Worm (Caenorhabditis elegans) whole organism, L1 larva: ENCODE results near the gene srh-248.

Source experiments
- C16A3.4 ChIP-seq: fragments of 150-350 bp; optimal IDR thresholded peaks from 2 replicates; lab custom pipeline; 2014; ENCODE audit warnings: missing biosample characterization, missing genetic modification characterization
- F16B12.6 ChIP-seq: fragments of 150-350 bp; optimal IDR thresholded peaks from 2 replicates; lab custom pipeline; 2014; ENCODE audit warnings: missing biosample characterization, missing genetic modification characterization
- alr-1 ChIP-seq: fragments of 200-800 bp; sonication (Bioruptor generic); optimal IDR thresholded peaks from 2 replicates; lab custom pipeline; 2018; ENCODE audit warnings: borderline replicate concordance, mild to moderate bottlenecking, missing genetic modification characterization, missing compliant biosample characterization
- aly-2 ChIP-seq: fragments of 150-350 bp; optimal IDR thresholded peaks from 2 replicates; lab custom pipeline; 2014; ENCODE audit warnings: missing biosample characterization, missing genetic modification characterization
- ceh-8 ChIP-seq: fragments of 200-800 bp; sonication (Bioruptor generic); optimal IDR thresholded peaks from 2 replicates; lab custom pipeline; 2018; ENCODE audit warnings: mild to moderate bottlenecking, missing genetic modification characterization, moderate library complexity, missing compliant biosample characterization
- ceh-82 ChIP-seq, 3 experiments: fragments of 150-350 bp in 1 of 3; sonication (generic microtip) in 2 of 3; optimal IDR thresholded peaks; 2 replicates each; lab custom pipeline; 2014 to 2017; ENCODE audit warnings: missing biosample characterization in 3 of 3, missing genetic modification characterization in 3 of 3
- ceh-88 ChIP-seq: fragments of 200-800 bp; sonication (Bioruptor generic); IDR thresholded peaks from 2 replicates; pipeline ENCODE4 v1.3.6; 2022; ENCODE audit warnings: missing genetic modification characterization, missing compliant biosample characterization
- efl-1 ChIP-seq, 4 experiments: fragments of 150-350 bp; optimal IDR thresholded peaks in 3 of 4; peaks in 1 of 4; 1 replicate in 1 of 4; 2 replicates in 3 of 4; lab custom pipeline; 2014; ENCODE audit warnings: missing biosample characterization in 2 of 4, missing genetic modification characterization in 2 of 4, missing genetic modification reagents in 2 of 4
- egl-27 ChIP-seq, 2 experiments: fragments of 150-350 bp in 1 of 2; sonication (generic microtip); optimal IDR thresholded peaks; 3 replicates each; lab custom pipeline; 2017 to 2018; ENCODE audit warnings: missing biosample characterization in 2 of 2, missing genetic modification characterization in 2 of 2, missing genetic modification reagents in 2 of 2
- ets-5 ChIP-seq: fragments of 200-800 bp; sonication (Bioruptor generic); IDR thresholded peaks from 2 replicates; pipeline ENCODE4 v1.3.6; 2022; ENCODE audit warnings: missing genetic modification characterization, missing compliant biosample characterization
- fkh-10 ChIP-seq: sonication (generic microtip); optimal IDR thresholded peaks from 2 replicates; lab custom pipeline; 2017; ENCODE audit warnings: missing biosample characterization, missing genetic modification reagents, missing genetic modification characterization
- fkh-8 ChIP-seq: sonication (generic microtip); optimal IDR thresholded peaks from 2 replicates; lab custom pipeline; 2016; ENCODE audit warnings: mild to moderate bottlenecking, missing genetic modification characterization, missing compliant biosample characterization
- grh-1 ChIP-seq: fragments of 200-800 bp; sonication (Bioruptor generic); IDR thresholded peaks from 2 replicates; pipeline ENCODE4 v1.3.6; 2022; ENCODE audit warnings: missing genetic modification reagents, missing genetic modification characterization, missing compliant biosample characterization
- irx-1 ChIP-seq: sonication (generic microtip); optimal IDR thresholded peaks from 2 replicates; lab custom pipeline; 2016; ENCODE audit warnings: missing genetic modification characterization, missing compliant biosample characterization
- isw-1 ChIP-seq: fragments of 200-800 bp; sonication (Bioruptor generic); IDR thresholded peaks from 2 replicates; pipeline ENCODE4 v1.3.6; 2022; ENCODE audit warnings: missing genetic modification characterization, missing compliant biosample characterization
- lin-14 ChIP-seq: fragments of 200-800 bp; sonication (Bioruptor generic); optimal IDR thresholded peaks from 2 replicates; lab custom pipeline; 2018; ENCODE audit warnings: mild to moderate bottlenecking, missing genetic modification characterization, moderate library complexity, missing compliant biosample characterization
- lin-35 ChIP-seq, 2 experiments: fragments of 150-350 bp; optimal IDR thresholded peaks; 2 replicates each; lab custom pipeline; 2014; ENCODE audit warnings: missing biosample characterization in 2 of 2, missing genetic modification characterization in 2 of 2, missing genetic modification reagents in 2 of 2
- mep-1 ChIP-seq: fragments of 150-350 bp; optimal IDR thresholded peaks from 2 replicates; lab custom pipeline; 2014; ENCODE audit warnings: missing biosample characterization, missing genetic modification characterization
- nhr-12 ChIP-seq: sonication (generic microtip); optimal IDR thresholded peaks from 2 replicates; lab custom pipeline; 2017; ENCODE audit warnings: missing biosample characterization, missing genetic modification characterization
- nhr-237 ChIP-seq: fragments of 150-350 bp; optimal IDR thresholded peaks from 2 replicates; lab custom pipeline; 2014; ENCODE audit warnings: missing biosample characterization, missing genetic modification characterization
- nhr-84 ChIP-seq: sonication (generic microtip); optimal IDR thresholded peaks from 2 replicates; lab custom pipeline; 2017; ENCODE audit warnings: missing biosample characterization, missing genetic modification characterization
- nhr-90 ChIP-seq: sonication (generic microtip); optimal IDR thresholded peaks from 2 replicates; lab custom pipeline; 2016; ENCODE audit warnings: mild to moderate bottlenecking, missing genetic modification characterization, missing compliant biosample characterization; ENCODE audit not compliant: poor library complexity
- pag-3 ChIP-seq: sonication (generic microtip); optimal IDR thresholded peaks from 2 replicates; lab custom pipeline; 2017; ENCODE audit warnings: missing genetic modification characterization, mild to moderate bottlenecking, missing compliant biosample characterization, antibody characterized with exemption, borderline replicate concordance; ENCODE audit not compliant: insufficient read depth
- pqm-1 ChIP-seq: sonication (generic microtip); optimal IDR thresholded peaks from 3 replicates; lab custom pipeline; 2017; ENCODE audit warnings: missing biosample characterization, missing genetic modification characterization
- sox-4 ChIP-seq: sonication (generic microtip); optimal IDR thresholded peaks from 2 replicates; lab custom pipeline; 2016; ENCODE audit warnings: missing genetic modification characterization, missing compliant biosample characterization
- sptf-1 ChIP-seq: fragments of 150-350 bp; optimal IDR thresholded peaks from 2 replicates; lab custom pipeline; 2014; ENCODE audit warnings: missing biosample characterization, missing genetic modification characterization
- sup-37 ChIP-seq: fragments of 200-800 bp; sonication (Bioruptor generic); optimal IDR thresholded peaks from 2 replicates; lab custom pipeline; 2018; ENCODE audit warnings: mild to moderate bottlenecking, missing genetic modification characterization, missing compliant biosample characterization
- unc-30 ChIP-seq: sonication (generic microtip); optimal IDR thresholded peaks from 2 replicates; lab custom pipeline; 2017; ENCODE audit warnings: missing biosample characterization, missing genetic modification characterization
- unc-86 ChIP-seq: sonication (generic microtip); optimal IDR thresholded peaks from 2 replicates; lab custom pipeline; 2016; ENCODE audit warnings: missing genetic modification characterization, missing compliant biosample characterization
- vab-15 ChIP-seq: sonication (generic microtip); optimal IDR thresholded peaks from 2 replicates; lab custom pipeline; 2017; ENCODE audit warnings: missing genotype, mild to moderate bottlenecking, missing genetic modification characterization, missing compliant biosample characterization
- xbp-1 ChIP-seq: sonication (generic microtip); optimal IDR thresholded peaks from 2 replicates; lab custom pipeline; 2016; ENCODE audit warnings: missing genetic modification characterization, missing compliant biosample characterization

Gene srh-248

DNA sequence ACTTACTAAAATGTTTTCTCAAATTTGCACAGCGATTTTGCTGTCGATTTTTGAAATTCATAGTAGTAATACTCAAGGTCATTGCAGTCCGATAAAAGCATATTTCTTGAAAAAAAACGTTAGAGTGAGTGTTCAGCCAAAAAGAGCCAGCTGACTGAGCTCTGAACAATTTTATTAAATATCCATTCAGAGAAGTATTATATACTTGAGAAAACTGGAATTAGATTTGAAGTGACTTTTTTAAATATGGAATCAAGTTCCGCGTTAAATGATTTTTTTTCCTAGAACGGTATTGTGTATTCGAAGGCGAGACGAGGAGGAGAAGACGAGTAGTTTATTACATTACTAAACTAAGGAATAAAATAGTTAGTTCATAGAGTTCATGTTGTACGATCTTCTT lies 36.2 kb upstream of the srh-248 start, which contains the start of gene srw-121:
Gene srw-121 (minus strand): TSS at position 101 of the 400 bp plus-strand sequence.
- TF ChIP-seq aly-2, result no peak
- TF ChIP-seq mep-1 (tag; lab: Kevin White, UChicago), result no peak

DNA sequence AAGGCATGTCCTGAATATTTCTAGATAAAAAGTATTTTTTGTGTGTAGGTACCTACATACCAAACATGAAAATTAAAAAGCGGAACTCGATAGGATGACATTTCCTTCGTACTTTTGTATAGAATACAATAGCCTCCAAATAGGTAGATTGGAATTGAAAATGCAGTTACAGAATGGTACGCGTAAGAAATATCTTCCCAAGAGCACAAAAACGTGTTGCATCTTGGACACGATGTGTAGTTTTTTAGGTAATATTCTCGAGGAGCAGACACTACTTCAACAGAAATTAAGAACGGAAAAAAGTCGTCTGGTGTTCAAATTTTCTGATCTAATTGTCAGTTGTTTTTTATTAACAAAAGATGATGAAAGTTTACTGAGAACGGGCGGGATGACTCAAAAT lies 32.2 kb upstream of the srh-248 start, which contains the start of gene srh-85:
Gene srh-85 (minus strand): TSS at position 101 of the 400 bp plus-strand sequence.
- TF ChIP-seq efl-1 (optimal IDR thresholded peaks at IDR 0.05; lab: Kevin White, UChicago) (no peak), efl-1 (GFP tag; optimal IDR thresholded peaks at IDR 0.05 in 1 of 2; lab: Kevin White, UChicago) (peak in 1 of 2 experiments; percentile 62), pqm-1 (tag; lab: Kevin White, UChicago) (no peak), nhr-237 (tag; lab: Kevin White, UChicago) (no peak), sup-37 (GFP tag; lab: Kevin White, UChicago) (no peak)

DNA sequence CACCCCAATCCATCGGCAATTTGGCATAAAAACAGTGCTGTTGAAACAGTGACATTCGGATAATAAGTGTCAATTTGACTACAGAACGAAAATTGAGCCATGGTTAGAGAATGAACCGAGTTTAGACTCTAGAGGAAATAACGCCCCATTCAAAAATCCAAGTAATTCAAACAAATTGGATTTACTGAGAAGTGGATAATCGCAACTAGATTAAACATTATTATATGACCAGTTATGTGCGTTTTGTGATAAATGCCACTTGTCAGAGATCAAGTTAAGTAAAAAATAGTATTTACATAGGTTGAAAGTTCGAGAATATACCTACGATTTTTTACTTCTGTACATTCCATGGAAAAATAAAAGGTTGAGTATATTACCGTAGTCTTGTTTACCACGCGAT lies 30.1 kb upstream of the srh-248 start, which contains the start of gene srw-139:
Gene srw-139 (minus strand): TSS at position 101 of the 400 bp plus-strand sequence.
- TF ChIP-seq vab-15 (tag; lab: Kevin White, UChicago) (no peak), xbp-1 (no peak), fkh-10 (GFP tag; lab: Kevin White, UChicago) (no peak), pqm-1 (tag; lab: Kevin White, UChicago) (no peak), irx-1 (tag; lab: Kevin White, UChicago) (no peak), ceh-8 (GFP tag; lab: Kevin White, UChicago) (no peak), egl-27 (tag; optimal IDR thresholded peaks at IDR 0.05; lab: Kevin White, UChicago) (no peak), nhr-90 (tag; lab: Kevin White, UChicago) (no peak), ceh-82 (tag; optimal IDR thresholded peaks at IDR 0.05; lab: Kevin White, UChicago) (no peak), lin-14 (GFP tag; lab: Kevin White, UChicago) (no peak), unc-86 (tag; lab: Kevin White, UChicago) (no peak)

DNA sequence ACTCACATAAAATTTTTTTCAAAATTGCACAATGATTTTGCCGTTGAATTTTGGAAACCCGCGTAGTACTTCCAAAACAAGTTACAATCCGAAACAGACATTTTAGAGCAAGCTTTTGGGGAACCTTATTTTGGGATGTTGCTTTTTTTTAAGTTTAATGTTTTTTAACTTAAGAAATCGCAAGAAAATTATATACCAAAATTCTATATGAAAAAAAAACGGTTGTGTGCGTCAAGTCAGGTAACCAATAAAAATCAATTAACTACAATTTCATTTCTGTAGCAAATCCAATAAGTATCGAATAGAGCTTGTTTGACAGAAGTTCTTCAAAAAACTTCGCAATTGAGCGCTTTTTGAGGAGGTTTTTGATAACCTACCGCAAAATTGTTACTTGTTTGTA lies 28.1 kb upstream of the srh-248 start, which contains the start of gene srw-117:
Gene srw-117 (minus strand): TSS at position 101 of the 400 bp plus-strand sequence.
- TF ChIP-seq F16B12.6 (tag; lab: Kevin White, UChicago), result no peak
- no peak for TF ChIP-seq nhr-237 (tag; lab: Kevin White, UChicago)
- TF ChIP-seq sptf-1, result no peak
- no peak for TF ChIP-seq grh-1 (GFP tag; lab: Robert Waterston, UW)
- no peak for TF ChIP-seq sox-4
- no peak for TF ChIP-seq alr-1 (tag; lab: Kevin White, UChicago)
- no peak for TF ChIP-seq efl-1 (optimal IDR thresholded peaks at IDR 0.05; lab: Kevin White, UChicago)
- no peak for TF ChIP-seq efl-1 (GFP tag; optimal IDR thresholded peaks at IDR 0.05 in 1 of 2; lab: Kevin White, UChicago)
- no peak for TF ChIP-seq ceh-8 (GFP tag; lab: Kevin White, UChicago)
- no peak for TF ChIP-seq lin-35 (GFP tag; optimal IDR thresholded peaks at IDR 0.05; lab: Kevin White, UChicago)
- no peak for TF ChIP-seq fkh-10 (GFP tag; lab: Kevin White, UChicago)
- TF ChIP-seq nhr-12, result no peak
- no peak for TF ChIP-seq unc-30 (tag; lab: Kevin White, UChicago)

DNA sequence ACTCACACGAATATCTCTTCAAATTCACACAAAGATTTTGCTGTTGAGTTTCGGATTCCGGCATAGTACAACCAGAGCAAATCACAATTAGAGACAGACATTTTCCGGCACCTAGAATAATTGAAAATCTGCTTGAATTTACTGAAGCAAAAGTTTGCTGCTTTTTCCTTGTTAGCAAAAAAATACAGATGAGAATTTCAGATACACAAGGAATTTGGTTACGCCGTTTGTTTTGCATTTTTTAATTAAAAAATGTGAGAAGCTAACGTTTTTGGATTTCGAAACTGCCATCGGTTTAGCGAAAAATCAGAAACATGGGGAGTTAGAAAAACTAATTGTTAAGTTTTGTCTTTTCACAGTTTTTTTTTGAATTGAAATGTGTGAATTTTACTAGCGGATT lies 24.7 kb upstream of the srh-248 start, which contains the start of gene srw-118:
Gene srw-118 (minus strand): TSS at position 101 of the 400 bp plus-strand sequence.
- TF ChIP-seq F16B12.6 (tag; lab: Kevin White, UChicago), result no peak
- no peak for TF ChIP-seq ets-5 (GFP tag; lab: Robert Waterston, UW)
- no peak for TF ChIP-seq fkh-8 (tag; lab: Kevin White, UChicago)
- no peak for TF ChIP-seq isw-1 (GFP tag; lab: Robert Waterston, UW)
- no peak for TF ChIP-seq unc-86 (tag; lab: Kevin White, UChicago)
- TF ChIP-seq pag-3, result no peak
- TF ChIP-seq pqm-1 (tag; lab: Kevin White, UChicago), result no peak
- no peak for TF ChIP-seq efl-1 (optimal IDR thresholded peaks at IDR 0.05; lab: Kevin White, UChicago)
- TF ChIP-seq efl-1 (GFP tag; optimal IDR thresholded peaks at IDR 0.05 in 1 of 2; lab: Kevin White, UChicago), result no peak
- TF ChIP-seq ceh-88 (GFP tag; lab: Robert Waterston, UW), result no peak
- TF ChIP-seq nhr-84 (tag; lab: Kevin White, UChicago), result no peak
- TF ChIP-seq C16A3.4 (tag; lab: Kevin White, UChicago), result no peak
- no peak for TF ChIP-seq mep-1 (tag; lab: Kevin White, UChicago)
- TF ChIP-seq nhr-90 (tag; lab: Kevin White, UChicago), result no peak
- TF ChIP-seq, all 84 proteins: peak for 0
